Worm (Caenorhabditis elegans) whole organism, L1 larva: ENCODE results near the gene col-162.

Experiments
- F16B12.6 ChIP-seq: fragments of 150-350 bp; optimal IDR thresholded peaks from 2 replicates; lab custom pipeline; 2014; ENCODE audit warnings: missing biosample characterization, missing genetic modification characterization
- aha-1 ChIP-seq: fragments of 150-350 bp; optimal IDR thresholded peaks from 2 replicates; lab custom pipeline; 2014; ENCODE audit warnings: missing biosample characterization, missing genetic modification characterization
- ces-1 ChIP-seq: fragments of 150-350 bp; optimal IDR thresholded peaks from 2 replicates; lab custom pipeline; 2014; ENCODE audit warnings: missing biosample characterization, missing genetic modification reagents, missing genetic modification characterization
- fkh-10 ChIP-seq: sonication (generic microtip); optimal IDR thresholded peaks from 2 replicates; lab custom pipeline; 2017; ENCODE audit warnings: missing biosample characterization, missing genetic modification reagents, missing genetic modification characterization
- lin-39 ChIP-seq: fragments of 150-350 bp; optimal IDR thresholded peaks from 2 replicates; lab custom pipeline; 2014; ENCODE audit warnings: missing biosample characterization, missing genetic modification reagents, missing genetic modification characterization
- lir-3 ChIP-seq: sonication (generic microtip); optimal IDR thresholded peaks from 2 replicates; lab custom pipeline; 2016; ENCODE audit warnings: mild to moderate bottlenecking, missing genetic modification characterization, moderate library complexity, missing compliant biosample characterization; ENCODE audit not compliant: poor library complexity
- lsy-2 ChIP-seq, 2 experiments: fragments of 150-350 bp; optimal IDR thresholded peaks; 2 replicates each; lab custom pipeline; 2014; ENCODE audit warnings: missing biosample characterization in 2 of 2, missing genetic modification characterization in 2 of 2
- mdl-1 ChIP-seq, 2 experiments: fragments of 150-350 bp; optimal IDR thresholded peaks; 2 replicates each; lab custom pipeline; 2014 to 2017; ENCODE audit warnings: missing biosample characterization in 2 of 2, missing genetic modification characterization in 2 of 2, inconsistent platforms in 1 of 2
- snpc-4 ChIP-seq: fragments of 150-350 bp; optimal IDR thresholded peaks from 2 replicates; lab custom pipeline; 2014; ENCODE audit warnings: missing biosample characterization, missing genetic modification characterization
- tbx-2 ChIP-seq: sonication (generic microtip); optimal IDR thresholded peaks from 2 replicates; lab custom pipeline; 2016; ENCODE audit warnings: missing genetic modification characterization, missing compliant biosample characterization
- unc-62 ChIP-seq: fragments of 150-350 bp; optimal IDR thresholded peaks from 2 replicates; lab custom pipeline; 2014; ENCODE audit warnings: missing biosample characterization, missing genetic modification reagents, missing genetic modification characterization
- unc-98 ChIP-seq: fragments of 200-800 bp; sonication (Bioruptor generic); IDR thresholded peaks from 2 replicates; pipeline ENCODE4 v1.3.6; 2022; ENCODE audit warnings: missing genetic modification characterization, missing compliant biosample characterization
- ztf-11 ChIP-seq, 2 experiments: sonication (generic microtip); optimal IDR thresholded peaks; 2 replicates each; lab custom pipeline; 2016 to 2017; ENCODE audit warnings: missing genetic modification characterization in 2 of 2, missing biosample characterization in 1 of 2, missing compliant biosample characterization in 1 of 2

- TF ChIP-seq aha-1 (tag; lab: Kevin White, UChicago): no peak
- TF ChIP-seq lin-39 (tag; lab: Kevin White, UChicago): peak; percentile 54
- peak; percentile 39 to 53 for TF ChIP-seq lsy-2 (tag; optimal IDR thresholded peaks at IDR 0.05; lab: Kevin White, UChicago)
- no peak for TF ChIP-seq unc-98 (GFP tag; lab: Robert Waterston, UW)
- TF ChIP-seq unc-62: no peak
- TF ChIP-seq ztf-11 (tag; optimal IDR thresholded peaks at IDR 0.05; lab: Kevin White, UChicago): peak in 1 of 2 experiments; percentile 74
- no peak for TF ChIP-seq snpc-4 (tag; lab: Kevin White, UChicago)
- TF ChIP-seq ces-1 (GFP tag; lab: Kevin White, UChicago): no peak
- no peak for TF ChIP-seq mdl-1 (tag; optimal IDR thresholded peaks at IDR 0.05; lab: Kevin White, UChicago)
- TF ChIP-seq F16B12.6 (tag; lab: Kevin White, UChicago): no peak
- TF ChIP-seq fkh-10 (GFP tag; lab: Kevin White, UChicago): no peak
- peak; percentile 43 for TF ChIP-seq tbx-2
- TF ChIP-seq lir-3 (tag; lab: Kevin White, UChicago): peak; percentile 82
Measured at ce11 chrV:13409089-13409488, 32.7 kb upstream of the col-162 start.
